Worm (Caenorhabditis elegans) whole organism, mixed stage, embryonic: ENCODE data around the gene arrd-19.

ENCODE experiments used
- M03D4.4 ChIP-seq: sonication (generic microtip); optimal IDR thresholded peaks from 2 replicates; lab custom pipeline; 2017; ENCODE audit warnings: mild to moderate bottlenecking, missing genetic modification characterization, missing compliant biosample characterization
- bed-3 ChIP-seq: fragments of 200-800 bp; sonication (Bioruptor generic); optimal IDR thresholded peaks from 3 replicates; lab custom pipeline; 2018; ENCODE audit warnings: mild to moderate bottlenecking, missing genetic modification characterization, moderate library complexity, missing compliant biosample characterization
- blmp-1 ChIP-seq: fragments of 150-350 bp; optimal IDR thresholded peaks from 2 replicates; lab custom pipeline; 2014; ENCODE audit warnings: missing biosample characterization, missing genetic modification characterization
- ceh-39 ChIP-seq: fragments of 150-350 bp; optimal IDR thresholded peaks from 2 replicates; lab custom pipeline; 2014; ENCODE audit warnings: missing biosample characterization, missing genetic modification characterization
- ceh-43 ChIP-seq: fragments of 200-800 bp; sonication (Bioruptor generic); optimal IDR thresholded peaks from 2 replicates; lab custom pipeline; 2018; ENCODE audit warnings: mild to moderate bottlenecking, missing genetic modification characterization, moderate library complexity, missing compliant biosample characterization
- ceh-83 ChIP-seq: fragments of 200-800 bp; sonication (Bioruptor generic); optimal IDR thresholded peaks from 2 replicates; lab custom pipeline; 2018; ENCODE audit warnings: mild to moderate bottlenecking, missing genetic modification characterization, missing compliant biosample characterization
- ces-1 ChIP-seq: fragments of 150-350 bp; optimal IDR thresholded peaks from 2 replicates; lab custom pipeline; 2014; ENCODE audit warnings: missing biosample characterization, missing genetic modification reagents, missing genetic modification characterization
- cnd-1 ChIP-seq: fragments of 200-800 bp; sonication (Bioruptor generic); optimal IDR thresholded peaks from 2 replicates; lab custom pipeline; 2018; ENCODE audit warnings: mild to moderate bottlenecking, missing genetic modification characterization, missing compliant biosample characterization
- elt-1 ChIP-seq: sonication (generic microtip); optimal IDR thresholded peaks from 2 replicates; lab custom pipeline; 2017; ENCODE audit warnings: missing genetic modification characterization, mild to moderate bottlenecking, missing compliant biosample characterization, antibody characterized with exemption, moderate library complexity, borderline replicate concordance; ENCODE audit not compliant: insufficient read depth
- elt-3 ChIP-seq: fragments of 150-350 bp; optimal IDR thresholded peaks from 2 replicates; lab custom pipeline; 2014; ENCODE audit warnings: missing biosample characterization, missing genetic modification characterization
- flh-1 ChIP-seq: fragments of 200-800 bp; sonication (Bioruptor generic); optimal IDR thresholded peaks from 2 replicates; lab custom pipeline; 2018; ENCODE audit warnings: mild to moderate bottlenecking, missing genetic modification characterization, moderate library complexity, missing compliant biosample characterization
- ham-2 ChIP-seq: fragments of 200-800 bp; sonication (Bioruptor generic); optimal IDR thresholded peaks from 2 replicates; lab custom pipeline; 2018; ENCODE audit warnings: mild to moderate bottlenecking, missing genetic modification characterization, missing compliant biosample characterization
- lin-32 ChIP-seq: fragments of 200-800 bp; sonication (Bioruptor generic); optimal IDR thresholded peaks from 2 replicates; lab custom pipeline; 2018; ENCODE audit warnings: mild to moderate bottlenecking, missing genetic modification characterization, missing compliant biosample characterization
- mep-1 ChIP-seq: fragments of 150-350 bp; optimal IDR thresholded peaks from 2 replicates; lab custom pipeline; 2017; ENCODE audit warnings: missing biosample characterization, missing genetic modification reagents, missing genetic modification characterization, inconsistent platforms
- mls-2 ChIP-seq: sonication (generic microtip); optimal IDR thresholded peaks from 2 replicates; lab custom pipeline; 2016; ENCODE audit warnings: mild to moderate bottlenecking, missing genetic modification characterization, moderate library complexity, missing compliant biosample characterization
- nhr-12 ChIP-seq: fragments of 150-350 bp; optimal IDR thresholded peaks from 2 replicates; lab custom pipeline; 2014; ENCODE audit warnings: missing biosample characterization, missing genetic modification characterization
- nhr-2 ChIP-seq: fragments of 150-350 bp; optimal IDR thresholded peaks from 2 replicates; lab custom pipeline; 2014; ENCODE audit warnings: missing biosample characterization, missing genetic modification characterization
- nhr-237 ChIP-seq: fragments of 150-350 bp; optimal IDR thresholded peaks from 2 replicates; lab custom pipeline; 2014; ENCODE audit warnings: missing biosample characterization, missing genetic modification characterization
- nhr-76 ChIP-seq: sonication (generic microtip); optimal IDR thresholded peaks from 2 replicates; lab custom pipeline; 2017; ENCODE audit warnings: missing biosample characterization, missing genetic modification characterization
- pha-4 ChIP-seq: fragments of 150-350 bp; optimal IDR thresholded peaks from 2 replicates; lab custom pipeline; 2018; ENCODE audit warnings: missing biosample characterization, missing genetic modification reagents, missing genetic modification characterization
- sem-2 ChIP-seq: fragments of 200-800 bp; sonication (Bioruptor generic); optimal IDR thresholded peaks from 2 replicates; lab custom pipeline; 2018; ENCODE audit warnings: mild to moderate bottlenecking, missing genetic modification characterization, missing compliant biosample characterization
- sptf-1 ChIP-seq: sonication (generic microtip); optimal IDR thresholded peaks from 2 replicates; lab custom pipeline; 2017; ENCODE audit warnings: mild to moderate bottlenecking, missing genetic modification characterization, moderate library complexity, missing compliant biosample characterization
- tbx-8 ChIP-seq: fragments of 200-800 bp; sonication (Bioruptor generic); optimal IDR thresholded peaks from 2 replicates; lab custom pipeline; 2018; ENCODE audit warnings: mild to moderate bottlenecking, missing genetic modification characterization, moderate library complexity, missing compliant biosample characterization
- unc-120 ChIP-seq: sonication (generic microtip); optimal IDR thresholded peaks from 2 replicates; lab custom pipeline; 2017; ENCODE audit warnings: missing genetic modification characterization, missing compliant biosample characterization; ENCODE audit not compliant: poor library complexity, severe bottlenecking
- unc-39 ChIP-seq: fragments of 150-350 bp; optimal IDR thresholded peaks from 2 replicates; lab custom pipeline; 2014; ENCODE audit warnings: missing biosample characterization, missing genetic modification characterization
- unc-62 ChIP-seq: fragments of 150-350 bp; optimal IDR thresholded peaks from 2 replicates; lab custom pipeline; 2014; ENCODE audit warnings: missing biosample characterization, missing genetic modification reagents, missing genetic modification characterization
- ztf-11 ChIP-seq: fragments of 150-350 bp; optimal IDR thresholded peaks from 2 replicates; lab custom pipeline; 2014; ENCODE audit warnings: missing biosample characterization, missing genetic modification characterization

Gene arrd-19

DNA sequence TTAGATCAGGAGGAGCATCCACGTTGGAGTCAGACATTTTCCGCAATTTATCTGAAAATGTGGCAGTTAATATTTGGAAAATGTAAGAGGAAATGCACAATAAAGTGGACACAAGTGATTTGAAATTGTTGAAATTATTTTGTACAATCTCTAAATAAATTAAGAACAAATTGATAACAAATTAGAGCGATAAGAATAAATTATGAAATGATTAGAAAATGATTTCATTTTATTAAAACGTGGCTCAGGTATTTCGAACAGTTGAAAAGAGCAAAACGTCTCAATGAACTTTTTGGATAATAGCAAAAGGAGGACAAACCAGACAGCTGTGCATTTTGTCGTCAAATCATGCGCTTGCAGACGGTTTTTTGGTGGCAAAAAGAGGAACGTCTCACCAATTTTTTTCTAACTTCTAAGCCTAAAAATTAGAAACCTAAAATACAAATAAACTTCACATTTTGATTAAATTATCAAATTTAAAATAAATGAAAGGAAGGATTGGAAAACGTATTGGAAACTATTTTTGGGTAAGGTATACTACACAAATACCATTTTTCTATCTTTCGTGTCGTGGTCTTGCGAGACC is 31.2 kb upstream of the arrd-19 start, which contains the start of gene fbxa-65:
fbxa-65 (minus strand) TSS at position 51 of the 586 bp plus-strand sequence.
- TF ChIP-seq lin-32 (GFP tag; lab: Kevin White, UChicago) (no peak), flh-1 (GFP tag; lab: Kevin White, UChicago) (no peak), cnd-1 (no peak)

DNA sequence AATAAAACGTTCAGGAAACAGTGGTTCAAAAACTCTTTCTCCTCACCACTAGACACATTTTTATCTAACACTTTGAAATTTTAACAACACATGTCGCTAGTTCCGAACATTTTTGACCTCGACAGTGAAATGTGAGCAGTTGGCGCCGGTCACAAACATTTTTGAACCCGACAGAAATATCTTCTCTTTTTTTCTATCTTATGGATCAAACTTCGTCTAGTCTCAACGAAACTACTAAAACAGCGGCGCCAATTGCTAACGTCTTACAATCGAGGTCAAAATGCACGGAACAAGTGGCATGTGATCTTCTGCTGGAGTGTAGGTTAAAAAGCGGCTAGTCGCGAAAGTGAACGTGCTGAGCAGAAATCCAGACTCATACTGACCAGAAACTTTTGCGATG is 28.7 kb upstream of the arrd-19 start:
- no peak for TF ChIP-seq nhr-76 (tag; lab: Kevin White, UChicago)
- no peak for TF ChIP-seq tbx-8
- no peak for TF ChIP-seq mep-1 (tag; lab: Kevin White, UChicago)
- TF ChIP-seq unc-62 (GFP tag; lab: Kevin White, UChicago) = no peak
- TF ChIP-seq flh-1 (GFP tag; lab: Kevin White, UChicago) = no peak
- TF ChIP-seq blmp-1 (tag; lab: Kevin White, UChicago) = no peak

DNA sequence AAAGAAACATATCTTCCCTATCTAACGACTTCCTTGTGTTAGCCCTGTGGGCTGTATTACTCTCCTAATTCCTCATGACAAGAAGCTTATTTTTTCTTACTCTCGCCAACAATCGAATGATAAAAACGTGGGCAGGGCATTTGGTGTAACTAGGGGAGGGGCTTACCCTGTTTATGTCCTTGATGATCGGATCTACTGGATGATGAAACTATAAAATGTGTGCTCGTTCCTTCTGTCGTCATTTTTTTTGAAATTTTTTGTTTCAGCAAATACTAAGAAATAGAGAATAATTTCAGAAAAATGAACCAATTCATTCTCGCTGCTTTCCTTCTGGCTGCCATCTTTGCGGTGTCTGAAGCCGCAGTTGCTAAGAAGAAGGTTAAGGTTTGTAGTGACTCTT is 27.2 kb upstream of the arrd-19 start, which contains the start of gene C17B7.3:
C17B7.3 (plus strand) TSS at position 301 of the 400 bp plus-strand sequence.
- no peak for TF ChIP-seq nhr-2 (tag; lab: Kevin White, UChicago)
- TF ChIP-seq sptf-1 = no peak
- TF ChIP-seq ceh-83 (GFP tag; lab: Kevin White, UChicago) = no peak
- no peak for TF ChIP-seq unc-120 (tag; lab: Kevin White, UChicago)
- TF ChIP-seq elt-3 (tag; lab: Kevin White, UChicago) = no peak
- TF ChIP-seq lin-32 (GFP tag; lab: Kevin White, UChicago) = no peak
- TF ChIP-seq elt-1 (tag; lab: Kevin White, UChicago) = no peak
- no peak for TF ChIP-seq ceh-43
- no peak for TF ChIP-seq nhr-237 (tag; lab: Kevin White, UChicago)
- no peak for TF ChIP-seq mep-1 (tag; lab: Kevin White, UChicago)
- TF ChIP-seq nhr-12 (tag; lab: Kevin White, UChicago) = no peak
- TF ChIP-seq M03D4.4 = no peak
- TF ChIP-seq mls-2 (tag; lab: Kevin White, UChicago) = no peak
- TF ChIP-seq blmp-1 (tag; lab: Kevin White, UChicago) = no peak
- no peak for TF ChIP-seq ham-2 (GFP tag; lab: Kevin White, UChicago)
- no peak for TF ChIP-seq flh-1 (GFP tag; lab: Kevin White, UChicago)
- no peak for TF ChIP-seq bed-3 (GFP tag; lab: Kevin White, UChicago)

DNA sequence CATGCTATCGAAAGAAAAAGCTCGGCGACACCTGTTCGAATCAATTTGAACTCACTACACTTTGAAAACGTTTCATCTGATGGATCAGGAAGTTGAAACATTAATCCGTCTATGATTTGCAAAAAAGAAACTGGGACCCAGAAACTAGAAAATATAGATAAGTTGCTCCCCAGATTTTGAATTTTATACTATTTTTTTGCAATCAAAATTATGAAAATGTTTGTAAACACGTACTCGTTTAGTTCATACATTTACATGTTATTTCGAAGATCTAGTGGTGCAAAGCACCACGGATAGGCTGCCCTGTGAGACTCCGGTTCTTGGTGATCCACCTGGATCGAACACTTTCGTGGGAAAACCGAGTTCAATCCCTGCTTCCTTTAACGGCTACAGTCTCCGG is 26.6 kb upstream of the arrd-19 start, which contains the start of gene C17B7.10:
C17B7.10 (minus strand) TSS at position 101 of the 400 bp plus-strand sequence.
- no peak for TF ChIP-seq ceh-39
- no peak for TF ChIP-seq pha-4 (tag; lab: Kevin White, UChicago)

DNA sequence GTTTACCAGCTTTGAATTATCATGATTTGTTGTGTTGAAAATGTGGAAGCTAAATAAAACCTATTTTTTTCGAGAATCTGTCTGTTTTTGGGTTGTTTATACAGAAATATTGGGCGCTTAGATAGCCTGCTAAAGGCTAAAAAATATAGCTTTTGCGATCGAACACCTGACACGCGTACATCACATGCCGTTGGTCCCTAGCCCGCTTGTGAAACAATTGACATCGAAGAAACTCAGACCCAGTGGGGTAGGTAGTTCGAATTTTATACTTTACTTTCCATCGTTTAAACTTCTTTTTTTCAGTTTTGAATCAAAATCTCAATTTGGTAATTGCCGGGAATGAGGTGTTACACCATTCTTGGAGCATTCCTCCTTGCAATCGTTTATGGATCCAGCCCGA is 23.7 kb upstream of the arrd-19 start, which contains the start of gene C17B7.4:
C17B7.4 (plus strand) TSS at position 301 of the 400 bp plus-strand sequence.
- no peak for TF ChIP-seq bed-3 (GFP tag; lab: Kevin White, UChicago)
- TF ChIP-seq elt-3 (tag; lab: Kevin White, UChicago) = no peak
- TF ChIP-seq sptf-1 = no peak
- TF ChIP-seq blmp-1 (tag; lab: Kevin White, UChicago) = no peak
- TF ChIP-seq mep-1 (tag; lab: Kevin White, UChicago) = no peak
- no peak for TF ChIP-seq cnd-1
- TF ChIP-seq ceh-43 = no peak
- no peak for TF ChIP-seq nhr-237 (tag; lab: Kevin White, UChicago)
- TF ChIP-seq ceh-39 = no peak
- no peak for TF ChIP-seq tbx-8
- TF ChIP-seq nhr-2 (tag; lab: Kevin White, UChicago) = no peak

ce11 chrV:3333334-3333733 is 18.0 kb upstream of the arrd-19 start, which contains the start of gene C17B7.5:
C17B7.5 (plus strand) TSS chrV:3333634.
- TF ChIP-seq elt-1 (tag; lab: Kevin White, UChicago) (no peak), ceh-39 (no peak), flh-1 (GFP tag; lab: Kevin White, UChicago) (no peak)

DNA sequence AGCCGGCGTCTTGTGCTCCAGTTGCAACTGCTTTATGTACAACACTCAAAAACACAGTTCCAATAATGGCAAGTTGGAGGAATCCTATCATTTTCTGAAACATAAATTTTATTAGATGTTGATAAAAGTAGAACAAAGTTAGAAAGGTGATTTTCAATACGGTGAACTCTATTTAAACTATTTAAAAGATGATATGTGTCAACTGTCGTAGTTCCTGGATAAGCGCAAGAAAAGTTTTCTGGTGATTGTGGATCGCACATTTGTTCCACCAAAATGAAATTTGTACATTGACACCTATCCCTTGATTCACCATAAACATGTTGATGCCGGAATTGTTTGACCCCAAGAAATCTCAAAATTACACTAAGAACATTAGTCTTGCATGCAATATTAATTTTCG is 16.7 kb upstream of the arrd-19 start, which contains the start of gene C17B7.9:
C17B7.9 (minus strand) TSS at position 101 of the 400 bp plus-strand sequence.
- TF ChIP-seq ces-1 (GFP tag; lab: Kevin White, UChicago) = no peak
- TF ChIP-seq ceh-43 = no peak
- TF ChIP-seq ztf-11 (tag; lab: Kevin White, UChicago) = no peak
- no peak for TF ChIP-seq sem-2 (GFP tag; lab: Kevin White, UChicago)
- no peak for TF ChIP-seq ceh-83 (GFP tag; lab: Kevin White, UChicago)
- no peak for TF ChIP-seq elt-1 (tag; lab: Kevin White, UChicago)
- no peak for TF ChIP-seq tbx-8
- no peak for TF ChIP-seq M03D4.4
- no peak for TF ChIP-seq blmp-1 (tag; lab: Kevin White, UChicago)
- no peak for TF ChIP-seq unc-39 (tag; lab: Kevin White, UChicago)
- no peak for TF ChIP-seq mls-2 (tag; lab: Kevin White, UChicago)
- no peak for TF ChIP-seq ham-2 (GFP tag; lab: Kevin White, UChicago)
- TF ChIP-seq elt-3 (tag; lab: Kevin White, UChicago) = no peak
- TF ChIP-seq bed-3 (GFP tag; lab: Kevin White, UChicago) = no peak
- no peak for TF ChIP-seq unc-120 (tag; lab: Kevin White, UChicago)
